Fruit fly (Drosophila melanogaster) Kc167 (cell line): ENCODE measurements around the gene Trxr1.

ENCODE experiments used
- Myc ChIP-seq: fragments of >200 bp; optimal IDR thresholded peaks from 2 replicates; lab custom pipeline; 2017; ENCODE audit warnings: missing external identifiers
- Sin3A ChIP-seq: fragments of >200 bp; optimal IDR thresholded peaks from 2 replicates; lab custom pipeline; 2018; ENCODE audit warnings: missing external identifiers
- h ChIP-seq: fragments of >200 bp; optimal IDR thresholded peaks from 3 replicates; lab custom pipeline; 2018; ENCODE audit warnings: missing external identifiers
- insv ChIP-seq: fragments of >200 bp; optimal IDR thresholded peaks from 3 replicates; lab custom pipeline; 2018; ENCODE audit warnings: missing external identifiers
- psq ChIP-seq: fragments of >200 bp; optimal IDR thresholded peaks from 2 replicates; lab custom pipeline; 2017; ENCODE audit warnings: missing external identifiers
- ttk ChIP-seq: sonication (Bioruptor generic); optimal IDR thresholded peaks from 2 replicates; lab custom pipeline; 2017; ENCODE audit warnings: missing external identifiers

Trxr1 gene

dm6 chrX:8258281-8258802, 16.0 kb downstream of the Trxr1 start:
- TF ChIP-seq insv (lab: Kevin White, UChicago), result no peak
- TF ChIP-seq Myc (lab: Kevin White, UChicago), result no peak
- TF ChIP-seq Sin3A (lab: Kevin White, UChicago), result no peak
- TF ChIP-seq ttk (lab: Kevin White, UChicago), result no peak
- TF ChIP-seq psq (lab: Kevin White, UChicago), result no peak
- no peak for TF ChIP-seq h

dm6 chrX:8259881-8260280, 17.6 kb downstream of the Trxr1 start:
- TF ChIP-seq insv (lab: Kevin White, UChicago), result no peak

- no peak for TF ChIP-seq ttk (lab: Kevin White, UChicago)
- TF ChIP-seq Sin3A (lab: Kevin White, UChicago), result no peak
- TF ChIP-seq h, result no peak
- TF ChIP-seq Myc (lab: Kevin White, UChicago), result no peak
- TF ChIP-seq psq (lab: Kevin White, UChicago), result no peak
- no peak for TF ChIP-seq insv (lab: Kevin White, UChicago)
These were observed 20.9 kb downstream of the Trxr1 start for dm6 chrX:8263236-8263635.

DNA sequence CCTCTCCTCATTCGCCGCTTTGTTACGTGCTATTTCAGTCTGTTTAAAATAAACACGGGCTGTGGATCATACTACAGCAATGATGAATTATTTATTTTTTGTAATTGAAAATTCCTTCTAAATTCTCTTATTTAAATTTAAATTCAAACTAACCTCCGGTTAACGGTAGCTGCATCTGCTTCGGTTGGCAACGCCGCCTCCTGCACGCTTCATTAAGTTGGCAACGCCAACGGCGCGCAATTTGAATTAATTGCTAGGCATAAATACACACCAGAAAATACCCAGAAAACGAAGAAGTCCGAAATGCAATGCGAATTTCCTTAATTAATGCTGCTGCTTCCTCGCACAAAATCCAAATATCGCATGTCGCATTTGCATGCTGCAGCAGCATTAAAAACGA, 22.9 kb downstream of the Trxr1 start:
- TF ChIP-seq insv (lab: Kevin White, UChicago) (no peak), Myc (lab: Kevin White, UChicago) (no peak), ttk (lab: Kevin White, UChicago) (no peak), psq (lab: Kevin White, UChicago) (no peak), Sin3A (lab: Kevin White, UChicago) (no peak), h (no peak)

DNA sequence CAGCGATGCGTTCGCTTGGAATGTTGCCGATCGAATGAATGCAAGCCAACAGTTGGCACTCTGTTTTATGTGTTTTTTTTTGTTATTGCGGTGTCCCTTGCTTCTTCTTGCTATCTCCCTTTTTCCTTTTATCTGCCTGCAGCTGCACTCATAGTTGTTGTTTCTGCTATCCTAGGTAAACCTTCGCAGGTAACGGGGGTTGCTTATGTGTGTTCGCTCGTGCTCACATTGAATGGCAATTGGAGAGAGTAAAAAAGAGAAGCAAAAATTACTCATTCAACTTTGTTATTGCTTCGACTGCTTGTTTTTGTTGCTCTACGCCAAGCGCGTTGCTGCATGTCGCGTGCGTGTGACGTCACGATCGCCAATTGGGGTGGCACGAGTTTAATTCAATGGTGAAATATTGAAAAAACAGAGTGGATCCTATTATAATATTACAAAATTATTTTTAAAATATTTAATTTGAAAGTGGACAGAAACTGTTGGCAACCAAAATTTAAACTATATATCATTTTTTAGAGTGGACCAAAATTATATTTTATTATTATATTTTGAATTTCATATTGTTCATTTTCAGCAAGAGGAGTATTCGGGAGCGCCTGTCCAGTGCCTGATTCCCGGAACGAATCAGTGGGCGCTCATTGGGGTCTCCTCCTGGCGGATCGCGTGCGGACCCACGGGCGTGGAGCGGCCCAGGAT, 29.2 kb downstream of the Trxr1 start, which contains the start of gene Corp:
Gene Corp, minus strand, starts transcription at position 47 of the 699 bp plus-strand sequence.
- TF ChIP-seq h, result no peak
- no peak for TF ChIP-seq psq (lab: Kevin White, UChicago)

DNA sequence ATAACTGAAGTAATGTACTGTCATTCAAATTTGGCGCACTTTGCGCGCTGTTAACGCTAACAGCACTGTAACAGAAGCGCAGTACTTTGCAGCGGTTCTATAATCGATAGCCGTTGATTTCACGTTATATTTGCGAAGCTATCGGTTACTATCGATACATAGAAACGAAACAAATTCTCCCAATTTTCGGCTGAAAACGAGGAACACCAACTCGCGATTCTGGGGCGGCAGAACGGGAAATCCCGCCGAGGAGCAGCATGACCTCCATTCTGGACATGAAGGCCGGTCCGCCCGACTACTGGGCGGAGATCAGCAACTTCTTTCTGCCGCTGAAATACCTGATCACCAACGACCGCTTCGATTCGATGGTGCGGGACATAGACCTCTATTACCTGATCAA, 31.0 kb downstream of the Trxr1 start, which contains the start of gene CG1636:
Gene CG1636, plus strand, starts transcription at position 122 of the 400 bp plus-strand sequence.
- TF ChIP-seq Sin3A (lab: Kevin White, UChicago) (no peak), psq (lab: Kevin White, UChicago) (no peak), h (no peak), insv (lab: Kevin White, UChicago) (no peak), Myc (lab: Kevin White, UChicago) (no peak), ttk (lab: Kevin White, UChicago) (no peak)

DNA sequence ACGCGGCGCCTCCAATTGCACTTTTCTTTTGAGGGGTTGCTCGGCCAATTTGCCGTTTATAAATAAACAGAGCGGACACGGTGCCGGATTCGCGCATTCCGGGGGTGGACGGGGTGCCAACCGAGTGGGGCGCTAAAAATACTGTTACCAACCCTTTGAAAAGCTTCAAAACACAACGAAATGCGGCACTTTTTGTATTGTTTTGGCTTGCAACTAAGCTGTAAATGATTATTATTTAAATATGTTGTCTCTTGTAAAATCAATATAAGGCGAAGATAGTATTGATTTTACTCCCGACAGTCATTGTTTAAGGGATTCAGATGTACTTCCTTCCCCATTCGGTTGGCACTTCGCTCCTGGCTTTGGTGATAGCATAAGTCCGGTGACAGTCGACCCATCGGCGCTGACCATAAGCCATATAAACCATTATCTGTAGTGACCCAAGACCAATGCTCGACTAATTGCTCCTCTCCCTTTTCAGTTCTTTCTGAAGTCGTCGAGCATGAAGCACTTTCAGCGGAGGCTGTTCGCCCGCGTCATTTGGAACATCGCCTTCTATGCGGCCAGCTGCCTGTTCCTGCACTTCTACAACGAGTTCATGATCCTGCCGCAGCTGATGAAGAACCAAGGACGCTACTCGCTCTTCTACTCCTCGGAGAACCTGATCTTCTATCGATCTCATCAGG, 31.6 kb downstream of the Trxr1 start, which contains the start of gene CG15343:
Gene CG15343, minus strand, starts transcription at position 8 of the 686 bp plus-strand sequence.
- no peak for TF ChIP-seq h
- TF ChIP-seq psq (lab: Kevin White, UChicago), result no peak
- no peak for TF ChIP-seq Myc (lab: Kevin White, UChicago)
- TF ChIP-seq insv (lab: Kevin White, UChicago), result no peak
- TF ChIP-seq ttk (lab: Kevin White, UChicago), result no peak
- no peak for TF ChIP-seq Sin3A (lab: Kevin White, UChicago)

DNA sequence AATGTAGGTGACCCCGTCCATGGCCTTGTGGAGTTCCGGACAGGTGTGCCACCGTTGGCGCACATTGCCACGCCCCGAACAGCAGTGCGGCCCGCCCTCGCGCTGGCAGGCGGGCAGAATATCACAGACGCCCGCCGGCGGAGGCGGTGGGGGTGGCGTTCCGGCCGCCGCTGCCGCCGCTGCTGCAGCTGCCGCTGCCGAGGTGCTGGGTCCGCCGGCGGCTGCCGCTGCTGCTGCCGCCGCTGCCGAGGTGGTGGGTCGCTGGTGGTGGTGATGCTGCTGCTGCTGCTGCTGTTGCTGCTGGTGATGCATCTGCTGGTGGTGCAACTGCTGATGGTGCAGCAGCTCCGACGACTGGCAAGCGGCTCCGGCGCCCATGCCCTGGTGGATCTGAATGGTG, 42.7 kb downstream of the Trxr1 start:
- TF ChIP-seq ttk (lab: Kevin White, UChicago) (no peak), h (no peak), psq (lab: Kevin White, UChicago) (no peak), Myc (lab: Kevin White, UChicago) (no peak), Sin3A (lab: Kevin White, UChicago) (no peak), insv (lab: Kevin White, UChicago) (no peak)

DNA sequence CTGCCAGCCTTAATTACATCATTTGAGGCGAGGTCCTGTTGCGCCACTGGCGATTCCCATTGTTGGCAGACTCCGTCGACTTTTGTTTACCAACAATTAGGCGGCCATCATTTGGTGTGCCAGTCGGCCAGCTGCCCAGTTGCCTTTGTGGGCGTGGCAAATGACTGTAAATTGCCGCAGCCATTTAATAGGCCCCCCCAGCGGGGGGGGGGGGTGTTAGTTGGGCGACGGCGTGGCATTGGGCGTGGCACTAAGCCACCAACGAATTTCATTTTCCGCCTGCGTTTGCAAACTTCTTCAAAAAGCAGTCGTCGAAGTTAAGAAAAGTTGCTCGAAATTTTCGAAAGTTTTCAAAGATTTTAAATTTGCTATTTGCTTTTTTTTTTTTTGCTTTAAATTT, 44.5 kb downstream of the Trxr1 start:
- TF ChIP-seq insv (lab: Kevin White, UChicago) (no peak), Sin3A (lab: Kevin White, UChicago) (no peak), ttk (lab: Kevin White, UChicago) (no peak), psq (lab: Kevin White, UChicago) (no peak), h (no peak), Myc (lab: Kevin White, UChicago) (no peak)

- TF ChIP-seq psq (lab: Kevin White, UChicago) (no peak), Sin3A (lab: Kevin White, UChicago) (no peak), Myc (lab: Kevin White, UChicago) (no peak), h (no peak), insv (lab: Kevin White, UChicago) (no peak), ttk (lab: Kevin White, UChicago) (no peak)
These were observed 52.4 kb downstream of the Trxr1 start for dm6 chrX:8294493-8295337.
